Worm (Caenorhabditis elegans) whole organism, late embryonic: ENCODE measurements around the gene rocf-1.

Experiments used
- C08G9.2 ChIP-seq: sonication (generic microtip); optimal IDR thresholded peaks from 2 replicates; lab custom pipeline; 2016; ENCODE audit warnings: mild to moderate bottlenecking, missing genetic modification characterization, moderate library complexity, missing compliant biosample characterization
- K02D7.2 ChIP-seq: sonication (generic microtip); optimal IDR thresholded peaks from 2 replicates; lab custom pipeline; 2017; ENCODE audit warnings: mild to moderate bottlenecking, missing genetic modification characterization, missing compliant biosample characterization
- K09A11.1 ChIP-seq: sonication (generic microtip); optimal IDR thresholded peaks from 2 replicates; lab custom pipeline; 2017; ENCODE audit warnings: antibody characterized with exemption, mild to moderate bottlenecking, missing genetic modification characterization, missing compliant biosample characterization; ENCODE audit not compliant: insufficient read depth
- Y22D7AL.16 ChIP-seq: sonication (generic microtip); optimal IDR thresholded peaks from 2 replicates; lab custom pipeline; 2016; ENCODE audit warnings: missing genetic modification characterization, missing compliant biosample characterization
- ahr-1 ChIP-seq: sonication (generic microtip); optimal IDR thresholded peaks from 2 replicates; lab custom pipeline; 2016; ENCODE audit warnings: missing genetic modification characterization, missing compliant biosample characterization
- ama-1 ChIP-seq: fragments of 150-350 bp; optimal IDR thresholded peaks from 2 replicates; lab custom pipeline; 2014
- ceh-14 ChIP-seq: sonication (generic microtip); optimal IDR thresholded peaks from 2 replicates; lab custom pipeline; 2016; ENCODE audit warnings: missing genotype, missing genetic modification characterization, missing compliant biosample characterization
- ceh-18 ChIP-seq: sonication (generic microtip); optimal IDR thresholded peaks from 2 replicates; lab custom pipeline; 2016; ENCODE audit warnings: missing genetic modification characterization, missing compliant biosample characterization
- ceh-24 ChIP-seq: sonication (generic microtip); optimal IDR thresholded peaks from 2 replicates; lab custom pipeline; 2016; ENCODE audit warnings: mild to moderate bottlenecking, missing genetic modification characterization, missing compliant biosample characterization
- ceh-31 ChIP-seq: sonication (generic microtip); optimal IDR thresholded peaks from 2 replicates; lab custom pipeline; 2016; ENCODE audit warnings: missing genetic modification characterization, missing compliant biosample characterization
- ceh-48 ChIP-seq: sonication (generic microtip); optimal IDR thresholded peaks from 2 replicates; lab custom pipeline; 2016; ENCODE audit warnings: missing genetic modification characterization, inconsistent platforms, missing compliant biosample characterization
- ceh-9 ChIP-seq: sonication (generic microtip); optimal IDR thresholded peaks from 2 replicates; lab custom pipeline; 2016; ENCODE audit warnings: mild to moderate bottlenecking, missing genetic modification characterization, inconsistent platforms, missing compliant biosample characterization
- che-1 ChIP-seq: sonication (generic microtip); optimal IDR thresholded peaks from 2 replicates; lab custom pipeline; 2016; ENCODE audit warnings: mild to moderate bottlenecking, missing genetic modification characterization, missing compliant biosample characterization
- elt-2 ChIP-seq: sonication (generic microtip); optimal IDR thresholded peaks from 2 replicates; lab custom pipeline; 2016; ENCODE audit warnings: missing genetic modification reagents, missing genetic modification characterization, missing compliant biosample characterization
- elt-4 ChIP-seq: sonication (generic microtip); optimal IDR thresholded peaks from 2 replicates; lab custom pipeline; 2016; ENCODE audit warnings: missing genetic modification characterization, missing compliant biosample characterization
- ets-4 ChIP-seq: sonication (generic microtip); optimal IDR thresholded peaks from 2 replicates; lab custom pipeline; 2016; ENCODE audit warnings: missing genetic modification characterization, missing compliant biosample characterization
- eyg-1 ChIP-seq: sonication (generic microtip); optimal IDR thresholded peaks from 2 replicates; lab custom pipeline; 2016; ENCODE audit warnings: missing genotype, missing genetic modification characterization, missing compliant biosample characterization
- fax-1 ChIP-seq: sonication (generic microtip); optimal IDR thresholded peaks from 2 replicates; lab custom pipeline; 2016; ENCODE audit warnings: missing genotype, missing genetic modification characterization, missing compliant biosample characterization
- fkh-10 ChIP-seq: fragments of 150-350 bp; optimal IDR thresholded peaks from 2 replicates; lab custom pipeline; 2014; ENCODE audit warnings: missing biosample characterization, missing genetic modification reagents, missing genetic modification characterization
- fkh-6 ChIP-seq: sonication (generic microtip); optimal IDR thresholded peaks from 2 replicates; lab custom pipeline; 2016; ENCODE audit warnings: missing genetic modification characterization, missing compliant biosample characterization
- hlh-13 ChIP-seq: fragments of 200-800 bp; sonication (Bioruptor generic); optimal IDR thresholded peaks from 2 replicates; lab custom pipeline; 2018; ENCODE audit warnings: mild to moderate bottlenecking, missing genetic modification characterization, missing compliant biosample characterization
- hlh-15 ChIP-seq: sonication (generic microtip); optimal IDR thresholded peaks from 2 replicates; lab custom pipeline; 2016; ENCODE audit warnings: missing genetic modification characterization, missing compliant biosample characterization
- hlh-30 ChIP-seq: sonication (generic microtip); optimal IDR thresholded peaks from 2 replicates; lab custom pipeline; 2017; ENCODE audit warnings: antibody characterized with exemption, missing genetic modification characterization, missing compliant biosample characterization; ENCODE audit not compliant: insufficient read depth
- hlh-6 ChIP-seq: sonication (generic microtip); optimal IDR thresholded peaks from 2 replicates; lab custom pipeline; 2016; ENCODE audit warnings: missing genotype, missing genetic modification characterization, missing compliant biosample characterization
- hlh-8 ChIP-seq: sonication (generic microtip); optimal IDR thresholded peaks from 2 replicates; lab custom pipeline; 2016; ENCODE audit warnings: missing genotype, missing genetic modification characterization, missing compliant biosample characterization
- mec-3 ChIP-seq: sonication (generic microtip); optimal IDR thresholded peaks from 2 replicates; lab custom pipeline; 2016; ENCODE audit warnings: borderline replicate concordance, missing genetic modification characterization, missing compliant biosample characterization
- nhr-11 ChIP-seq: fragments of 150-350 bp; optimal IDR thresholded peaks from 2 replicates; lab custom pipeline; 2014; ENCODE audit warnings: missing biosample characterization, missing genetic modification characterization
- nhr-232 ChIP-seq: sonication (generic microtip); optimal IDR thresholded peaks from 2 replicates; lab custom pipeline; 2016; ENCODE audit warnings: missing genetic modification characterization, missing compliant biosample characterization
- npax-4 ChIP-seq: sonication (generic microtip); optimal IDR thresholded peaks from 2 replicates; lab custom pipeline; 2016; ENCODE audit warnings: missing genetic modification characterization, missing compliant biosample characterization
- pax-1 ChIP-seq: fragments of 150-350 bp; optimal IDR thresholded peaks from 2 replicates; lab custom pipeline; 2014; ENCODE audit warnings: missing biosample characterization, missing genetic modification characterization
- pha-4 ChIP-seq: fragments of 150-350 bp; optimal IDR thresholded peaks from 2 replicates; lab custom pipeline; 2018; ENCODE audit warnings: missing biosample characterization, missing genetic modification reagents, missing genetic modification characterization
- pqm-1 ChIP-seq: sonication (generic microtip); optimal IDR thresholded peaks from 2 replicates; lab custom pipeline; 2016; ENCODE audit warnings: missing genetic modification characterization, missing compliant biosample characterization
- sox-2 ChIP-seq: fragments of 200-800 bp; sonication (Bioruptor generic); IDR thresholded peaks from 2 replicates; pipeline ENCODE4 v1.3.6; 2022; ENCODE audit warnings: missing genetic modification reagents, missing genetic modification characterization, missing compliant biosample characterization
- syd-9 ChIP-seq: sonication (generic microtip); optimal IDR thresholded peaks from 2 replicates; lab custom pipeline; 2016; ENCODE audit warnings: mild to moderate bottlenecking, missing genetic modification characterization, moderate library complexity, missing compliant biosample characterization
- tbx-2 ChIP-seq: sonication (generic microtip); optimal IDR thresholded peaks from 2 replicates; lab custom pipeline; 2016; ENCODE audit warnings: missing genetic modification characterization, missing compliant biosample characterization
- tbx-7 ChIP-seq: sonication (generic microtip); optimal IDR thresholded peaks from 2 replicates; lab custom pipeline; 2016; ENCODE audit warnings: missing genotype, missing genetic modification characterization, missing compliant biosample characterization
- unc-3 ChIP-seq, 2 experiments: fragments of 200-800 bp in 1 of 2; sonication (Bioruptor generic) in 1 of 2; sonication (generic microtip) in 1 of 2; conservative IDR thresholded peaks in 1 of 2; optimal IDR thresholded peaks in 1 of 2; 2 replicates each; pipeline versions ENCODE4 v1.3.6 to Lab custom; 2016 to 2022; ENCODE audit warnings: missing compliant biosample characterization in 2 of 2, missing genetic modification characterization in 2 of 2, missing genetic modification reagents in 1 of 2
- unc-42 ChIP-seq: sonication (generic microtip); optimal IDR thresholded peaks from 2 replicates; lab custom pipeline; 2016; ENCODE audit warnings: missing genotype, missing genetic modification characterization, missing compliant biosample characterization
- unc-55 ChIP-seq: sonication (generic microtip); optimal IDR thresholded peaks from 2 replicates; lab custom pipeline; 2017; ENCODE audit warnings: missing biosample characterization, missing genetic modification reagents, missing genetic modification characterization
- unc-86 ChIP-seq: sonication (generic microtip); optimal IDR thresholded peaks from 2 replicates; lab custom pipeline; 2016; ENCODE audit warnings: missing genetic modification characterization, missing compliant biosample characterization
- zip-5 ChIP-seq: sonication (generic microtip); optimal IDR thresholded peaks from 2 replicates; lab custom pipeline; 2016; ENCODE audit warnings: missing genetic modification characterization, missing compliant biosample characterization

rocf-1 gene

DNA sequence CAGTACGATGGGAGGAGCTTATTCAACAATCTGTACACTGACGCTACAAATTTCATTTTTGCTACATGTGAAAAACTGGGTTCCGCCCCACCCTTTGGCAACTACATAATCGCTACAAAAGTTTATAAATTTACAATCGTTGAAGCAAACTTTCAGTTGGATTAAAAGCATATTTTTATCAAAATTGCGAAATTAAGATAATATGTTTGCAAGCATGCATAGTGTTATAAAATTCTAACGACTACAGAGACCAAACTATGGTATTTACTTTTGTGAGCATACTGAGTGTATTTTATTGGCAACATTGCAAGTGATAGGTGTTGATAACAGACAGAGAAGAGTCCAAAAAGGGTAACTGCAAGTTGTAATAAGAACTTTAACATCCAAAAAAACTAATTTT is 14.3 kb upstream of the rocf-1 start, which contains the start of gene C06B8.2:
TSS of gene C06B8.2 (minus strand) at position 153 of the 400 bp plus-strand sequence.
- TF ChIP-seq ceh-9 (no peak), zip-5 (no peak), unc-55 (GFP tag; lab: Kevin White, UChicago) (no peak), eyg-1 (tag; lab: Kevin White, UChicago) (no peak), ceh-14 (no peak), hlh-6 (no peak), che-1 (tag; lab: Kevin White, UChicago) (no peak)

DNA sequence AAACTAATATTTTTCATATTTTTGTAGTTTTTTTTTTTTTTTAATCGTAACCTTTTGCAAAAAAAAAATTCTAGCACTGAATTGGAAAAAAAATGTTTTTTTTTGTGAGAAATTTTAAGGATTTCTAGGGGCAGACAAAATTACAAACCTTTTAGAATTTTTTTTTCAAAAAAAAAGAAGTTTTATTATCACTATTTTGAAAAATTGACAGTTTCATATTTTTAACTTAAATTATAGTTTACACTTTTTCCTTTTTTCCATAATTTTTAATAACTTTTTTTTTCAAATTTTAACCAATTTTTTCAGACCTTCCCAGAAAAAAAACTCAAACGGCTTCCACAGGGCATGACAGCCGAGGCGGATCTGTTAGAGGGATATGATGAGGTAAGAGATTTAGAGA is 6.7 kb upstream of the rocf-1 start, which contains the start of gene dpf-1:
TSS of gene dpf-1 (plus strand) at position 301 of the 400 bp plus-strand sequence.
- TF ChIP-seq K02D7.2 (tag; lab: Kevin White, UChicago): no peak
- no peak for TF ChIP-seq eyg-1 (tag; lab: Kevin White, UChicago)
- no peak for TF ChIP-seq ets-4
- no peak for TF ChIP-seq tbx-2 (tag; lab: Kevin White, UChicago)
- TF ChIP-seq ceh-48 (tag; lab: Kevin White, UChicago): no peak
- no peak for TF ChIP-seq Y22D7AL.16 (tag; lab: Kevin White, UChicago)
- no peak for TF ChIP-seq ama-1 (lab: Kevin White, UChicago)
- TF ChIP-seq fkh-6 (tag; lab: Kevin White, UChicago): no peak
- no peak for TF ChIP-seq fkh-10 (GFP tag; lab: Kevin White, UChicago)
- TF ChIP-seq sox-2 (GFP tag; lab: Robert Waterston, UW): no peak
- TF ChIP-seq unc-55 (GFP tag; lab: Kevin White, UChicago): no peak
- TF ChIP-seq fax-1: no peak
- no peak for TF ChIP-seq unc-3 (GFP tag; conservative IDR thresholded peaks at IDR 0.05; lab: Robert Waterston, UW)
- TF ChIP-seq unc-3 (tag; optimal IDR thresholded peaks at IDR 0.05; lab: Kevin White, UChicago): no peak
- TF ChIP-seq unc-42 (tag; lab: Kevin White, UChicago): no peak
- TF ChIP-seq elt-2: no peak
- TF ChIP-seq hlh-15: no peak
- no peak for TF ChIP-seq hlh-13 (GFP tag; lab: Kevin White, UChicago)
- no peak for TF ChIP-seq tbx-7 (tag; lab: Kevin White, UChicago)

DNA sequence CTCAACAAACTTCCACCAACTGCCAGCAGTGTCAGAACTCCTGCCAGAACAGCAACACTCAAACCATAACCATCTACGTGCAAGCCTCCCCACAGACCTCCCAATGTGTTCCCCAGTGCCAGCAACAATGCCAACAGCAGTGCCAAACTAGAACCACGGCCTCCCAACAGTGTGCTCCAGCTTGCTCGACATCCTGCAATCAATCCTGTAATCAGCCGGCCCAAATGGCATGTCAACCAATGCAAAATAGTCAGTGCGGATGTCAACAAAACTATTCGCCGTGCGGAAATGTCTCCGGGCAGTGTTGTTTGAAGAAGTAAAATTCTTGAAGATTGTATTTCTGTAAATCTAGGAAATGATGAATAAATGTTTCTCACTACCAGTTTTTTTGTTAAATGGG is 2.4 kb upstream of the rocf-1 start:
- no peak for TF ChIP-seq npax-4 (tag; lab: Kevin White, UChicago)
- TF ChIP-seq C08G9.2 (tag; lab: Kevin White, UChicago): no peak
- no peak for TF ChIP-seq hlh-6
- TF ChIP-seq K09A11.1 (tag; lab: Kevin White, UChicago): no peak
- TF ChIP-seq ceh-24 (tag; lab: Kevin White, UChicago): no peak

DNA sequence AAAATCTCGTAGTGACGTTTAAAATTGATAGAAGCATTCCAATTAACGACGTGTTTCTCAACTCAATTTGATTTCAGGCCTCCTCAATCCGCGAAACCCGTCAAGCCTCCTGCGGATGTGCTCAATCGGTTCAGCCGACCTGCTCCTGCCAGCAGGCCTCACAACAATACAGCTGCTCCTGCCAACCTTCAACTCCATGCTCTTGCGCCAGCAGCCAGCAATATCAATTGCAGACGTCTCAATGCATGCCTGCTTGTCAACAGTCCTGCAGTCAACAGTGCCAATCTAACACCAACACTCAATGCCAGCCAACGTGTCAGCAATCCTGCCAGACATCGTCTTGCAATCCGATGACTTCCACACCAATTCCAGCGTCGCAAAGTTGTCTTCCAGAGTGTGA is 1.7 kb upstream of the rocf-1 start:
- TF ChIP-seq pha-4 (tag; lab: Kevin White, UChicago) (no peak), unc-86 (tag; lab: Kevin White, UChicago) (no peak), mec-3 (tag; lab: Kevin White, UChicago) (no peak)

DNA sequence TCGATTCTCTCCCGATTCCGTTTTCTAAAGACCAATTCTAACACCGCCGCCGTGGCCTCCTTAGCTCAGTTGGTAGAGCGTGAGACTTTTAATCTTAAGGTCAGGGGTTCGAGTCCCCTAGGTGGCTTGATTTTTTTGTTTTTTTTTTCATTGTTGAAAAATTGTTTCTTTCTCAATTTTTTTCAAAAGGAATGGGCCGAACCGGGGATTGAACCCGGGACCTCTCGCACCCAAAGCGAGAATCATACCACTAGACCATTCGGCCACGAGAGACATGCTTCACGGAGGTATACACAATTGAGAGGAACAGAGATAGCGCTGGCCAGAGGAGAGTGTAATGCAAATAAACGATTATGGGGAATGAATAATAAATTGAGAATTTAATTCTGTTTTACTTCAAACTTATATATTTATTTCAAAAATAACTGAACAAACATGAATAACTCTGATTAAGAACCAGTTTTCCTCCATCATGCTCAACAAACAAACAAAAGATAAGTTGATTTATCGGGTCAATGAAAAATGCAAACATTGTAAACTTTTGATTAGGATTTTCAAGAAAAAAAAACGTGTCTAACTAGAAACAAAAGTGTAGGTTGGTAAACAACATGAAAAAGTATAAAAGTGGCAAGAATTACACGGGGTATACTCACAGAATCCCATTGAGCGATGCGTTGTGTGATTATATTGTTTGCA is 878 bp upstream of the rocf-1 start, which contains the start of gene pqn-71:
TSS of gene pqn-71 (plus strand) at position 646 of the 696 bp plus-strand sequence.
- TF ChIP-seq ceh-31 (peak; percentile 61), hlh-15 (peak; percentile 69), Y22D7AL.16 (tag; lab: Kevin White, UChicago) (peak; percentile 86), ceh-24 (tag; lab: Kevin White, UChicago) (peak; percentile 66), pqm-1 (tag; lab: Kevin White, UChicago) (peak; percentile 87), pha-4 (tag; lab: Kevin White, UChicago) (no peak), ama-1 (lab: Kevin White, UChicago) (no peak), unc-55 (GFP tag; lab: Kevin White, UChicago) (no peak), pax-1 (tag; lab: Kevin White, UChicago) (no peak), ahr-1 (tag; lab: Kevin White, UChicago) (peak; percentile 40), ets-4 (peak; percentile 34), syd-9 (tag; lab: Kevin White, UChicago) (peak; percentile 84), hlh-30 (tag; lab: Kevin White, UChicago) (peak; percentile 47), zip-5 (peak; percentile 50), nhr-11 (tag; lab: Kevin White, UChicago) (no peak), elt-2 (peak; percentile 91), eyg-1 (tag; lab: Kevin White, UChicago) (peak; percentile 47), hlh-6 (peak; percentile 86), elt-4 (tag; lab: Kevin White, UChicago) (no peak), tbx-7 (tag; lab: Kevin White, UChicago) (peak; percentile 61), unc-3 (GFP tag; conservative IDR thresholded peaks at IDR 0.05; lab: Robert Waterston, UW) (peak; percentile 75), unc-3 (tag; optimal IDR thresholded peaks at IDR 0.05; lab: Kevin White, UChicago) (peak; percentile 88), ceh-18 (peak; percentile 72), hlh-8 (tag; lab: Kevin White, UChicago) (peak; percentile 39), nhr-232 (tag; lab: Kevin White, UChicago) (peak; percentile 79), mec-3 (tag; lab: Kevin White, UChicago) (no peak)
